Fruit fly (Drosophila melanogaster): ENCODE data around the gene CG11529.

Gene CG11529

dm6 chr3L:12190433-12190832 lies 7.2 kb upstream of the CG11529 start, which contains the start of gene Est-P:
TSS of gene Est-P (plus strand) at chr3L:12190733.
- TF ChIP-seq CG32121 (GFP tag; IDR thresholded peaks at IDR 0.05) (no peak), Pif1B (GFP tag; optimal IDR thresholded peaks at IDR 0.05) (no peak), CG8301 (tag; optimal IDR thresholded peaks at IDR 0.05) (no peak), CG8159 (tag; optimal IDR thresholded peaks at IDR 0.05) (no peak), Ets98B (GFP tag; IDR thresholded peaks at IDR 0.05) (no peak), CG15710 (tag; optimal IDR thresholded peaks at IDR 0.05) (no peak), EcR (GFP tag; optimal IDR thresholded peaks at IDR 0.05) (no peak), rn (GFP tag; IDR thresholded peaks at IDR 0.05) (no peak), CG12605 (GFP tag; IDR thresholded peaks at IDR 0.05) (no peak), gl (tag; optimal IDR thresholded peaks at IDR 0.05) (no peak), fd96Ca (GFP tag; IDR thresholded peaks at IDR 0.05) (no peak), CG13204 (GFP tag; optimal IDR thresholded peaks at IDR 0.05) (no peak), Snoo (tag; optimal IDR thresholded peaks at IDR 0.05) (no peak), CG17806 (tag; optimal IDR thresholded peaks at IDR 0.05) (no peak), D1 (tag; optimal IDR thresholded peaks at IDR 0.05) (no peak), CG10348 (GFP tag; IDR thresholded peaks at IDR 0.05) (no peak), Pif1A (GFP tag; optimal IDR thresholded peaks at IDR 0.05) (no peak)

- TF ChIP-seq Snoo (tag; optimal IDR thresholded peaks at IDR 0.05) (no peak), CG32121 (GFP tag; IDR thresholded peaks at IDR 0.05) (no peak), gl (tag; optimal IDR thresholded peaks at IDR 0.05) (no peak), D1 (tag; optimal IDR thresholded peaks at IDR 0.05) (no peak), CG13204 (GFP tag; optimal IDR thresholded peaks at IDR 0.05) (no peak), CG15710 (tag; optimal IDR thresholded peaks at IDR 0.05) (no peak), CG10348 (GFP tag; IDR thresholded peaks at IDR 0.05) (no peak), Pif1A (GFP tag; optimal IDR thresholded peaks at IDR 0.05) (no peak), CG14655 (GFP tag; optimal IDR thresholded peaks at IDR 0.05) (no peak), CG4496 (GFP tag; IDR thresholded peaks at IDR 0.05) (no peak), CG8159 (tag; optimal IDR thresholded peaks at IDR 0.05) (no peak), EcR (GFP tag; optimal IDR thresholded peaks at IDR 0.05) (no peak), Pif1B (GFP tag; optimal IDR thresholded peaks at IDR 0.05) (no peak), CG12605 (GFP tag; IDR thresholded peaks at IDR 0.05) (no peak)
Measured at dm6 chr3L:12193485-12193884, 4.1 kb upstream of the CG11529 start, which contains the start of gene thoc6. TSS of gene thoc6 (minus strand) at chr3L:12193688.

dm6 chr3L:12202980-12203379 lies 5.4 kb downstream of the CG11529 start:
- no peak for TF ChIP-seq CG17806 (tag; optimal IDR thresholded peaks at IDR 0.05)
- TF ChIP-seq Snoo (tag; optimal IDR thresholded peaks at IDR 0.05), result no peak
- TF ChIP-seq EcR (GFP tag; optimal IDR thresholded peaks at IDR 0.05), result no peak

dm6 chr3L:12203736-12204135 lies 6.1 kb downstream of the CG11529 start, which contains the start of gene Ak1:
TSS of gene Ak1 (minus strand) at chr3L:12204082.
- no peak for TF ChIP-seq CG13204 (GFP tag; optimal IDR thresholded peaks at IDR 0.05)
- TF ChIP-seq CG4496 (GFP tag; IDR thresholded peaks at IDR 0.05), result no peak
- TF ChIP-seq CG8159 (tag; optimal IDR thresholded peaks at IDR 0.05), result no peak
- no peak for TF ChIP-seq CG8301 (tag; optimal IDR thresholded peaks at IDR 0.05)
- TF ChIP-seq CG12605 (GFP tag; IDR thresholded peaks at IDR 0.05), result no peak
- TF ChIP-seq CG32121 (GFP tag; IDR thresholded peaks at IDR 0.05), result no peak
- TF ChIP-seq rn (GFP tag; IDR thresholded peaks at IDR 0.05), result no peak
- no peak for TF ChIP-seq gl (tag; optimal IDR thresholded peaks at IDR 0.05)
- TF ChIP-seq CG9948 (tag; optimal IDR thresholded peaks at IDR 0.05), result no peak
- no peak for TF ChIP-seq Snoo (tag; optimal IDR thresholded peaks at IDR 0.05)
- no peak for TF ChIP-seq CG17806 (tag; optimal IDR thresholded peaks at IDR 0.05)
- no peak for TF ChIP-seq CG14655 (GFP tag; optimal IDR thresholded peaks at IDR 0.05)

- TF ChIP-seq CG17806 (tag; optimal IDR thresholded peaks at IDR 0.05), result no peak
- TF ChIP-seq Ets98B (GFP tag; IDR thresholded peaks at IDR 0.05), result no peak
- no peak for TF ChIP-seq rn (GFP tag; IDR thresholded peaks at IDR 0.05)
- TF ChIP-seq CG15710 (tag; optimal IDR thresholded peaks at IDR 0.05), result no peak
- no peak for TF ChIP-seq CG4496 (GFP tag; IDR thresholded peaks at IDR 0.05)
- TF ChIP-seq CG8301 (tag; optimal IDR thresholded peaks at IDR 0.05), result no peak
- no peak for TF ChIP-seq CG34367 (tag; optimal IDR thresholded peaks at IDR 0.05)
- TF ChIP-seq EcR (GFP tag; optimal IDR thresholded peaks at IDR 0.05), result no peak
- no peak for TF ChIP-seq CG32121 (GFP tag; IDR thresholded peaks at IDR 0.05)
- TF ChIP-seq gl (tag; optimal IDR thresholded peaks at IDR 0.05), result no peak
- TF ChIP-seq CG8159 (tag; optimal IDR thresholded peaks at IDR 0.05), result no peak
- no peak for TF ChIP-seq fd96Ca (GFP tag; IDR thresholded peaks at IDR 0.05)
- TF ChIP-seq CG10348 (GFP tag; IDR thresholded peaks at IDR 0.05), result no peak
Measured at dm6 chr3L:12205848-12206247, 8.3 kb downstream of the CG11529 start, which contains the start of gene Tsen54. TSS of gene Tsen54 (minus strand) at chr3L:12206022.

- TF ChIP-seq CG13204 (GFP tag; optimal IDR thresholded peaks at IDR 0.05), result no peak
- no peak for TF ChIP-seq CG10348 (GFP tag; IDR thresholded peaks at IDR 0.05)
- TF ChIP-seq CG12605 (GFP tag; IDR thresholded peaks at IDR 0.05), result peak; percentile 73
- peak; percentile 9; the same call in 1 of the 2 replicates for TF ChIP-seq CG32121 (GFP tag; IDR thresholded peaks at IDR 0.05)
- TF ChIP-seq Pif1A (GFP tag; optimal IDR thresholded peaks at IDR 0.05), result no peak
- peak; percentile 31; the same call in 2 of the 3 replicates for TF ChIP-seq CG4496 (GFP tag; IDR thresholded peaks at IDR 0.05)
- peak; percentile 47 for TF ChIP-seq Ets98B (GFP tag; IDR thresholded peaks at IDR 0.05)
- no peak for TF ChIP-seq CG17806 (tag; optimal IDR thresholded peaks at IDR 0.05)
Measured at dm6 chr3L:12222945-12223634, 25.5 kb downstream of the CG11529 start.
